Fruit fly (Drosophila melanogaster): ENCODE results near the gene CG3987.

CG3987 gene

dm6 chr3R:15092351-15092750, 47.4 kb upstream of the CG3987 start (continued):
- TF ChIP-seq CG18599 (GFP tag; optimal IDR thresholded peaks at IDR 0.05): no peak
- TF ChIP-seq CG6854 (GFP tag; optimal IDR thresholded peaks at IDR 0.05): no peak
- no peak for TF ChIP-seq CG12744 (GFP tag; optimal IDR thresholded peaks at IDR 0.05)
- TF ChIP-seq gsb (GFP tag; IDR thresholded peaks at IDR 0.05): no peak
- peak; percentile 28 for TF ChIP-seq Ssrp (tag; optimal IDR thresholded peaks at IDR 0.05)
- no peak for TF ChIP-seq lmd (GFP tag; IDR thresholded peaks at IDR 0.05)
- TF ChIP-seq tup (GFP tag; optimal IDR thresholded peaks at IDR 0.05): no peak
- TF ChIP-seq CG14050 (GFP tag; IDR thresholded peaks at IDR 0.05): no peak
- TF ChIP-seq CG32767 (GFP tag; IDR thresholded peaks at IDR 0.05): no peak
- no peak for TF ChIP-seq CG10209 (GFP tag; optimal IDR thresholded peaks at IDR 0.05)
- peak; percentile 31 for TF ChIP-seq CoRest (tag; optimal IDR thresholded peaks at IDR 0.05)
- peak; percentile 9 for TF ChIP-seq dmrt11E (tag; optimal IDR thresholded peaks at IDR 0.05)
- TF ChIP-seq CG8478 (optimal IDR thresholded peaks at IDR 0.05): no peak
- TF ChIP-seq kay (GFP tag; optimal IDR thresholded peaks at IDR 0.05): no peak
- TF ChIP-seq gem (tag; optimal IDR thresholded peaks at IDR 0.05): peak; percentile 41
- no peak for TF ChIP-seq Atf3 (GFP tag; optimal IDR thresholded peaks at IDR 0.05)
- no peak for TF ChIP-seq CG17328 (GFP tag; IDR thresholded peaks at IDR 0.05)
- TF ChIP-seq Dek (tag; optimal IDR thresholded peaks at IDR 0.05): no peak
- peak; percentile 3 for TF ChIP-seq CG8388 (GFP tag; optimal IDR thresholded peaks at IDR 0.05)
- TF ChIP-seq danr (GFP tag; IDR thresholded peaks at IDR 0.05): no peak
- TF ChIP-seq CG6654 (GFP tag; optimal IDR thresholded peaks at IDR 0.05): no peak
- no peak for TF ChIP-seq CG15479 (GFP tag; optimal IDR thresholded peaks at IDR 0.05)
- TF ChIP-seq CG11456 (GFP tag; IDR thresholded peaks at IDR 0.05): no peak
- no peak for TF ChIP-seq pnt (GFP tag; optimal IDR thresholded peaks at IDR 0.05)
- TF ChIP-seq CG4424 (GFP tag; optimal IDR thresholded peaks at IDR 0.05): no peak
- no peak for TF ChIP-seq CG14965 (GFP tag; optimal IDR thresholded peaks at IDR 0.05; ENCODE audit: borderline replicate concordance)
- TF ChIP-seq knrl (GFP tag; IDR thresholded peaks at IDR 0.05; ENCODE audit: partially characterized antibody): no peak
- peak; percentile 51 for TF ChIP-seq nom (GFP tag; optimal IDR thresholded peaks at IDR 0.05)
- TF ChIP-seq HmgZ (tag; optimal IDR thresholded peaks at IDR 0.05): no peak
- no peak for TF ChIP-seq Vsx1 (GFP tag; optimal IDR thresholded peaks at IDR 0.05)
- no peak for TF ChIP-seq ham (GFP tag; IDR thresholded peaks at IDR 0.05)
- TF ChIP-seq CG17361 (GFP tag; IDR thresholded peaks at IDR 0.05): peak; percentile 36; the same call in 1 of the 3 replicates
- no peak for TF ChIP-seq CG8944 (GFP tag; optimal IDR thresholded peaks at IDR 0.05)
- TF ChIP-seq dpn (GFP tag; optimal IDR thresholded peaks at IDR 0.05): peak in 1 of 2 experiments; percentile 2
- TF ChIP-seq tna (GFP tag; IDR thresholded peaks at IDR 0.05; ENCODE audit: partially characterized antibody): no peak
- TF ChIP-seq CG42726 (GFP tag; IDR thresholded peaks at IDR 0.05; ENCODE audit: partially characterized antibody): no peak
- no peak for TF ChIP-seq Elba2 (GFP tag; optimal IDR thresholded peaks at IDR 0.05)
- no peak for TF ChIP-seq dan (GFP tag; IDR thresholded peaks at IDR 0.05)
- TF ChIP-seq fd96Cb (tag; optimal IDR thresholded peaks at IDR 0.05): peak; percentile 35
- no peak for TF ChIP-seq prd (optimal IDR thresholded peaks at IDR 0.05)
- TF ChIP-seq prd (GFP tag; IDR thresholded peaks at IDR 0.05): no peak
- TF ChIP-seq CG9932 (GFP tag; IDR thresholded peaks at IDR 0.05): no peak
- TF ChIP-seq Med (GFP tag): peak; percentile 3
- TF ChIP-seq Eip74EF (GFP tag; optimal IDR thresholded peaks at IDR 0.05): no peak
- no peak for TF ChIP-seq Six4 (GFP tag; optimal IDR thresholded peaks at IDR 0.05)
- TF ChIP-seq CG16863 (GFP tag; optimal IDR thresholded peaks at IDR 0.05): no peak
- TF ChIP-seq bab2 (GFP tag; optimal IDR thresholded peaks at IDR 0.05): no peak
- TF ChIP-seq Xbp1 (GFP tag; optimal IDR thresholded peaks at IDR 0.05): no peak
- no peak for TF ChIP-seq fu2 (GFP tag; optimal IDR thresholded peaks at IDR 0.05)
- peak; percentile 3 for TF ChIP-seq CG15601 (tag; optimal IDR thresholded peaks at IDR 0.05)
- no peak for TF ChIP-seq lov (optimal IDR thresholded peaks at IDR 0.05)
- no peak for TF ChIP-seq lov (GFP tag; IDR thresholded peaks at IDR 0.05)

All from whole organism, embryonic.